Fruit fly (Drosophila melanogaster): ENCODE results near the gene CG10588.

DNA sequence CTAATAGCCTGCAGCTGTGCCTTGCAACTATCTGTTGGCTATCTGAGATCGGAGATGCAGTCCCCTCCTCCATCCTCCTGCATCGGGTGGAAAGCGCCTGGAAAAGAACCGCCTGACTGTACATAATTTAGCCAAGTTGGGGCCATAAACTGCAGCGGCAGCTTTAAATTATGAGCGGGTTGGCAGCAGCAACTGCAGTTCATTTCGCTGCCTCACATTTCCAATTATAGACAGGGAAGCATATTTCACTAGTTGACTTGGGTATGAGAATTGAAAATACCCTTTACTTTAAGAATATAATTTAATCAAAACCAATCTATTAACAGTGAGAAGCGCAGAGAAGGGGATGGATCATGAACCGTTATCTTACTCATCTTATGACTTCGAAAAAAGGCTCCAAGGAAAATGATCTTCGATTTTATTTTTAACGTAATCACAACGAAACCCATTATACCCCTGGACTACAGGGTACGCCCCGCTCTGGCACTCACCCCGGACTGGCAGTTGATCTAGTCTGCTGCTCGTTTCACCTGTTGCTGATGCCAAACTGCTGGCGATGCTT lies 33.6 kb upstream of the CG10588 start:
- no peak for TF ChIP-seq OdsH (GFP tag; optimal IDR thresholded peaks at IDR 0.05)
- no peak for TF ChIP-seq N (GFP tag; optimal IDR thresholded peaks at IDR 0.05)
- TF ChIP-seq h (GFP tag; optimal IDR thresholded peaks at IDR 0.05): no peak
- TF ChIP-seq fru (GFP tag; optimal IDR thresholded peaks at IDR 0.05): peak; percentile 6
- no peak for TF ChIP-seq dl (GFP tag; optimal IDR thresholded peaks at IDR 0.05; ENCODE audit: insufficient read depth in 1 of 2, partially characterized antibody in 2 of 2)
- no peak for TF ChIP-seq Vsx2 (GFP tag; optimal IDR thresholded peaks at IDR 0.05; ENCODE audit: partially characterized antibody)

All from whole organism, wandering third instar larva.